Worm (Caenorhabditis elegans) whole organism, L4 larva: ENCODE results near the gene dgn-1.

Source experiments
- aha-1 ChIP-seq: fragments of 150-350 bp; peaks from one replicate; lab custom pipeline; 2014; ENCODE audit warnings: missing biosample characterization, missing genetic modification characterization
- ceh-28 ChIP-seq: fragments of 150-350 bp; optimal IDR thresholded peaks from 2 replicates; lab custom pipeline; 2014; ENCODE audit warnings: missing biosample characterization, missing genetic modification reagents, missing genetic modification characterization
- ces-1 ChIP-seq: fragments of 150-350 bp; sonication (generic microtip); optimal IDR thresholded peaks from 4 replicates; lab custom pipeline; 2014; ENCODE audit warnings: missing biosample characterization, missing genetic modification reagents, missing genetic modification characterization
- fos-1 ChIP-seq: fragments of 150-350 bp; optimal IDR thresholded peaks from 2 replicates; lab custom pipeline; 2014; ENCODE audit warnings: missing biosample characterization, missing genetic modification characterization
- hmg-1.1 ChIP-seq: fragments of 200-800 bp; sonication (Bioruptor generic); IDR thresholded peaks from 2 replicates; pipeline ENCODE4 v1.3.6; 2022; ENCODE audit warnings: missing genetic modification reagents, missing genetic modification characterization, missing compliant biosample characterization
- lin-15B ChIP-seq: fragments of 150-350 bp; sonication (generic microtip); optimal IDR thresholded peaks from 3 replicates; lab custom pipeline; 2014; ENCODE audit warnings: missing biosample characterization, missing genetic modification characterization
- lir-3 ChIP-seq: sonication (generic microtip); optimal IDR thresholded peaks from 2 replicates; lab custom pipeline; 2016; ENCODE audit warnings: mild to moderate bottlenecking, missing genetic modification characterization, missing compliant biosample characterization
- mep-1 ChIP-seq: fragments of 150-350 bp; sonication (generic microtip); optimal IDR thresholded peaks from 3 replicates; lab custom pipeline; 2014; ENCODE audit warnings: missing biosample characterization, missing genetic modification characterization
- nhr-237 ChIP-seq: sonication (generic microtip); optimal IDR thresholded peaks from 2 replicates; lab custom pipeline; 2017; ENCODE audit warnings: missing biosample characterization, missing genetic modification characterization
- nhr-76 ChIP-seq: fragments of 150-350 bp; optimal IDR thresholded peaks from 2 replicates; lab custom pipeline; 2014; ENCODE audit warnings: missing biosample characterization, missing genetic modification characterization
- nhr-77 ChIP-seq: fragments of 150-350 bp; optimal IDR thresholded peaks from 2 replicates; lab custom pipeline; 2014; ENCODE audit warnings: missing biosample characterization, missing genetic modification characterization
- snpc-1.2 ChIP-seq: fragments of 200-800 bp; sonication (Bioruptor generic); IDR thresholded peaks from 2 replicates; pipeline ENCODE4 v1.3.6; 2022; ENCODE audit warnings: missing genetic modification reagents, missing genetic modification characterization, missing compliant biosample characterization

DNA sequence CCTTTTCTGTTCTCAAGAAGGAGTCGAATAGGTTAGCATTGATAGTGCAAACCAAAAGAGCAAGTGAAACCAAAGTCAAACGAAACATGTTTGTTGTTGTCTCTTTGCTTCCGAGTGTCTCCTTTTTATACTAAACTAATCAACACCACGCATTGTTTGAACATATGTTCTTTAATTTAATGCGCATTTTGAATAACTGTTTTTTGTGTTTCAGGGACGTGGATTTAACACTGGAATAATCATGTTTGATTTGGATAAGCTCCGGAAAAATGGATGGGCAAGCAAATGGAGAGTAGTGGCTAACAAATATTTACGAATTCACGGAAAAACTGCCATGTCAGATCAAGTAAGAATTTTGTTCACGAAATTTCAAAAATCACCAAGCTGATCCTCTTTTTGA lies 38.9 kb upstream of the dgn-1 start, which contains the start of gene K09C8.9:
- no peak for TF ChIP-seq ceh-28 (tag; lab: Kevin White, UChicago)
- no peak for TF ChIP-seq lin-15B (tag; lab: Kevin White, UChicago)
- no peak for TF ChIP-seq fos-1 (tag; lab: Kevin White, UChicago)
- no peak for TF ChIP-seq lir-3
- no peak for TF ChIP-seq nhr-237 (tag; lab: Kevin White, UChicago)
- TF ChIP-seq mep-1 (tag; lab: Kevin White, UChicago), result no peak
- no peak for TF ChIP-seq ces-1
- no peak for TF ChIP-seq nhr-76 (tag; lab: Kevin White, UChicago)
- no peak for TF ChIP-seq hmg-1.1 (GFP tag; lab: Robert Waterston, UW)
- TF ChIP-seq aha-1, result no peak
- no peak for TF ChIP-seq nhr-77 (tag; lab: Kevin White, UChicago)
- no peak for TF ChIP-seq snpc-1.2
